Worm (Caenorhabditis elegans) whole organism, L4/young adult: Measurements from ENCODE around the gene F18H3.4.

Source experiments
- W03F9.2 ChIP-seq: fragments of 150-350 bp; optimal IDR thresholded peaks from 2 replicates; lab custom pipeline; 2014; ENCODE audit warnings: missing biosample characterization, missing genetic modification characterization
- dao-5 ChIP-seq: sonication (generic microtip); optimal IDR thresholded peaks from 2 replicates; lab custom pipeline; 2016; ENCODE audit warnings: missing genotype, missing genetic modification characterization, moderate library complexity, missing compliant biosample characterization
- him-1 ChIP-seq: sonication (generic microtip); optimal IDR thresholded peaks from 2 replicates; lab custom pipeline; 2016; ENCODE audit warnings: missing genotype, missing genetic modification reagents, missing genetic modification characterization, missing compliant biosample characterization

- TF ChIP-seq him-1 = no peak
- TF ChIP-seq W03F9.2 (tag; lab: Kevin White, UChicago) = no peak
- TF ChIP-seq dao-5 (tag; lab: Kevin White, UChicago) = no peak
These were observed 45.1 kb downstream of the F18H3.4 start for ce11 chrX:13574029-13574428.
